Worm (Caenorhabditis elegans): ENCODE results near the gene T09B9.5.

Gene T09B9.5

ce11 chrX:9795579-9795978 is 18.0 kb downstream of the T09B9.5 start:
- no peak for TF ChIP-seq chd-7 (tag; optimal IDR thresholded peaks at IDR 0.05)
- no peak for TF ChIP-seq F37B4.10 (GFP tag; IDR thresholded peaks at IDR 0.05)
- no peak for TF ChIP-seq zim-3 (tag; optimal IDR thresholded peaks at IDR 0.05)
- TF ChIP-seq Y79H2A.3 (GFP tag; conservative IDR thresholded peaks at IDR 0.05): no peak
- no peak for TF ChIP-seq bed-2 (GFP tag; IDR thresholded peaks at IDR 0.05)
- TF ChIP-seq tbx-9 (tag; optimal IDR thresholded peaks at IDR 0.05; ENCODE audit: borderline replicate concordance): no peak
- no peak for TF ChIP-seq K11D2.4 (GFP tag; IDR thresholded peaks at IDR 0.05)

- TF ChIP-seq ets-4 (GFP tag; optimal IDR thresholded peaks at IDR 0.05) (no peak), attf-3 (GFP tag; conservative IDR thresholded peaks at IDR 0.05) (no peak), K11D2.4 (GFP tag; IDR thresholded peaks at IDR 0.05) (no peak), C17E4.6 (GFP tag; IDR thresholded peaks at IDR 0.05) (no peak), T07F8.4 (tag; optimal IDR thresholded peaks at IDR 0.05) (no peak), K12H6.12 (tag; optimal IDR thresholded peaks at IDR 0.05) (no peak), madf-6 (GFP tag; IDR thresholded peaks at IDR 0.05) (no peak), rec-8 (tag; optimal IDR thresholded peaks at IDR 0.05) (no peak)
These were observed 18.5 kb downstream of the T09B9.5 start for ce11 chrX:9796063-9796462.

ce11 chrX:9798530-9798929 is 20.9 kb downstream of the T09B9.5 start, which contains the start of gene F36G3.3:
Gene F36G3.3 (plus strand): TSS chrX:9798835.
- no peak for TF ChIP-seq ztf-28 (GFP tag; IDR thresholded peaks at IDR 0.05)
- no peak for TF ChIP-seq sptf-2 (GFP tag; optimal IDR thresholded peaks at IDR 0.05)
- no peak for TF ChIP-seq hlh-12 (tag; optimal IDR thresholded peaks at IDR 0.05)
- no peak for TF ChIP-seq F37B4.10 (GFP tag; IDR thresholded peaks at IDR 0.05)
- TF ChIP-seq gei-17 (GFP tag; optimal IDR thresholded peaks at IDR 0.05): no peak
- no peak for TF ChIP-seq pbrm-1 (GFP tag; IDR thresholded peaks at IDR 0.05)
- no peak for TF ChIP-seq lin-40 (tag; optimal IDR thresholded peaks at IDR 0.05)

- no peak for TF ChIP-seq mes-4 (tag; optimal IDR thresholded peaks at IDR 0.05)
- no peak for TF ChIP-seq die-1 (tag; optimal IDR thresholded peaks at IDR 0.05)
- TF ChIP-seq ccch-3 (GFP tag; optimal IDR thresholded peaks at IDR 0.05): no peak
- TF ChIP-seq F10E7.11 (tag; optimal IDR thresholded peaks at IDR 0.05): no peak
- no peak for TF ChIP-seq nhr-90 (tag; optimal IDR thresholded peaks at IDR 0.05)
- TF ChIP-seq bed-2 (GFP tag; IDR thresholded peaks at IDR 0.05): no peak
- TF ChIP-seq chd-7 (tag; optimal IDR thresholded peaks at IDR 0.05): no peak
- no peak for TF ChIP-seq atf-7 (tag; optimal IDR thresholded peaks at IDR 0.05)
- TF ChIP-seq zfh-2 (GFP tag; conservative IDR thresholded peaks at IDR 0.05): no peak
- no peak for TF ChIP-seq D2030.7 (GFP tag; IDR thresholded peaks at IDR 0.05)
- no peak for TF ChIP-seq him-1 (tag; optimal IDR thresholded peaks at IDR 0.05)
- TF ChIP-seq sptf-2 (GFP tag; optimal IDR thresholded peaks at IDR 0.05): no peak
- no peak for TF ChIP-seq mel-28 (tag; optimal IDR thresholded peaks at IDR 0.05; ENCODE audit: borderline replicate concordance)
- no peak for TF ChIP-seq C17E4.6 (GFP tag; IDR thresholded peaks at IDR 0.05)
- TF ChIP-seq rcor-1 (GFP tag; IDR thresholded peaks at IDR 0.05): no peak
- no peak for TF ChIP-seq lin-40 (tag; optimal IDR thresholded peaks at IDR 0.05)
- no peak for TF ChIP-seq ceh-100 (GFP tag; IDR thresholded peaks at IDR 0.05)
- TF ChIP-seq ztf-28 (GFP tag; IDR thresholded peaks at IDR 0.05): no peak
These were observed 26.0 kb downstream of the T09B9.5 start for ce11 chrX:9803603-9804002.

- no peak for TF ChIP-seq ceh-79 (tag; optimal IDR thresholded peaks at IDR 0.05)
- no peak for TF ChIP-seq F49E8.2 (tag; optimal IDR thresholded peaks at IDR 0.05; ENCODE audit: insufficient read depth)
- TF ChIP-seq cebp-1 (GFP tag; IDR thresholded peaks at IDR 0.05): no peak
- no peak for TF ChIP-seq cebp-1 (tag; optimal IDR thresholded peaks at IDR 0.05)
- no peak for TF ChIP-seq ztf-26 (tag; optimal IDR thresholded peaks at IDR 0.05)
- TF ChIP-seq nfya-2 (GFP tag; IDR thresholded peaks at IDR 0.05): no peak
- no peak for TF ChIP-seq athp-1 (tag; optimal IDR thresholded peaks at IDR 0.05)
- TF ChIP-seq F55B11.4 (tag; optimal IDR thresholded peaks at IDR 0.05; ENCODE audit: borderline replicate concordance, insufficient read depth): no peak
- TF ChIP-seq ama-1 (optimal IDR thresholded peaks at IDR 0.05): no peak
- TF ChIP-seq ama-1 (GFP tag; optimal IDR thresholded peaks at IDR 0.05): no peak
- TF ChIP-seq pha-4 (tag; optimal IDR thresholded peaks at IDR 0.05): no peak
These were observed 27.2 kb downstream of the T09B9.5 start for ce11 chrX:9804735-9805134.

All from whole organism, young adult.